Worm (Caenorhabditis elegans) whole organism, L1 larva: ENCODE data around the gene srw-55.
"Not testable (repeated sequence)": the region's sequence is repeated elsewhere in the genome, so short reads cannot be mapped to it uniquely, and the experiment has no call there.

Experiments
- C04F5.9 ChIP-seq: sonication (generic microtip); optimal IDR thresholded peaks from 2 replicates; lab custom pipeline; 2016; ENCODE audit warnings: missing genetic modification characterization, missing compliant biosample characterization
- C34B4.2 ChIP-seq: sonication (generic microtip); optimal IDR thresholded peaks from 2 replicates; lab custom pipeline; 2017; ENCODE audit warnings: mild to moderate bottlenecking, missing genetic modification characterization, missing compliant biosample characterization
- F16B12.6 ChIP-seq: fragments of 150-350 bp; optimal IDR thresholded peaks from 2 replicates; lab custom pipeline; 2014; ENCODE audit warnings: missing biosample characterization, missing genetic modification characterization
- aha-1 ChIP-seq: fragments of 150-350 bp; optimal IDR thresholded peaks from 2 replicates; lab custom pipeline; 2014; ENCODE audit warnings: missing biosample characterization, missing genetic modification characterization
- ama-1 ChIP-seq: fragments of 150-350 bp; optimal IDR thresholded peaks from 2 replicates; lab custom pipeline; 2014
- ceh-88 ChIP-seq: fragments of 200-800 bp; sonication (Bioruptor generic); IDR thresholded peaks from 2 replicates; pipeline ENCODE4 v1.3.6; 2022; ENCODE audit warnings: missing genetic modification characterization, missing compliant biosample characterization
- efl-1 ChIP-seq, 4 experiments: fragments of 150-350 bp; optimal IDR thresholded peaks in 3 of 4; peaks in 1 of 4; 1 replicate in 1 of 4; 2 replicates in 3 of 4; lab custom pipeline; 2014; ENCODE audit warnings: missing biosample characterization in 2 of 4, missing genetic modification characterization in 2 of 4, missing genetic modification reagents in 2 of 4
- efl-3 ChIP-seq: fragments of 200-800 bp; sonication (Bioruptor generic); optimal IDR thresholded peaks from 2 replicates; lab custom pipeline; 2018; ENCODE audit warnings: mild to moderate bottlenecking, missing genetic modification characterization, missing compliant biosample characterization
- egl-27 ChIP-seq, 2 experiments: fragments of 150-350 bp in 1 of 2; sonication (generic microtip); optimal IDR thresholded peaks; 3 replicates each; lab custom pipeline; 2017 to 2018; ENCODE audit warnings: missing biosample characterization in 2 of 2, missing genetic modification characterization in 2 of 2, missing genetic modification reagents in 2 of 2
- elt-2 ChIP-seq: sonication (generic microtip); optimal IDR thresholded peaks from 2 replicates; lab custom pipeline; 2016; ENCODE audit warnings: missing genetic modification characterization, mild to moderate bottlenecking, inconsistent platforms, missing compliant biosample characterization, missing genetic modification reagents
- elt-3 ChIP-seq, 6 experiments: fragments of 150-350 bp in 1 of 6; sonication (generic microtip); optimal IDR thresholded peaks; 2 replicates each; lab custom pipeline; 2017 to 2018; ENCODE audit warnings: missing biosample characterization in 6 of 6, missing genetic modification characterization in 6 of 6, inconsistent platforms in 1 of 6
- ets-5 ChIP-seq: fragments of 200-800 bp; sonication (Bioruptor generic); IDR thresholded peaks from 2 replicates; pipeline ENCODE4 v1.3.6; 2022; ENCODE audit warnings: missing genetic modification characterization, missing compliant biosample characterization
- fkh-10 ChIP-seq: sonication (generic microtip); optimal IDR thresholded peaks from 2 replicates; lab custom pipeline; 2017; ENCODE audit warnings: missing biosample characterization, missing genetic modification reagents, missing genetic modification characterization
- grh-1 ChIP-seq: fragments of 200-800 bp; sonication (Bioruptor generic); IDR thresholded peaks from 2 replicates; pipeline ENCODE4 v1.3.6; 2022; ENCODE audit warnings: missing genetic modification reagents, missing genetic modification characterization, missing compliant biosample characterization
- lin-13 ChIP-seq: fragments of 150-350 bp; optimal IDR thresholded peaks from 2 replicates; lab custom pipeline; 2014; ENCODE audit warnings: missing biosample characterization, missing genetic modification reagents, missing genetic modification characterization
- lin-15B ChIP-seq: fragments of 150-350 bp; sonication (generic microtip); optimal IDR thresholded peaks from 3 replicates; lab custom pipeline; 2014; ENCODE audit warnings: missing biosample characterization, missing genetic modification characterization
- lin-39 ChIP-seq: fragments of 150-350 bp; optimal IDR thresholded peaks from 2 replicates; lab custom pipeline; 2014; ENCODE audit warnings: missing biosample characterization, missing genetic modification reagents, missing genetic modification characterization
- mdl-1 ChIP-seq, 2 experiments: fragments of 150-350 bp; optimal IDR thresholded peaks; 2 replicates each; lab custom pipeline; 2014 to 2017; ENCODE audit warnings: missing biosample characterization in 2 of 2, missing genetic modification characterization in 2 of 2, inconsistent platforms in 1 of 2
- nhr-11 ChIP-seq: fragments of 150-350 bp; optimal IDR thresholded peaks from 2 replicates; lab custom pipeline; 2014; ENCODE audit warnings: missing biosample characterization, missing genetic modification characterization
- nhr-12 ChIP-seq: sonication (generic microtip); optimal IDR thresholded peaks from 2 replicates; lab custom pipeline; 2017; ENCODE audit warnings: missing biosample characterization, missing genetic modification characterization
- nhr-237 ChIP-seq: fragments of 150-350 bp; optimal IDR thresholded peaks from 2 replicates; lab custom pipeline; 2014; ENCODE audit warnings: missing biosample characterization, missing genetic modification characterization
- nhr-47 ChIP-seq: sonication (generic microtip); optimal IDR thresholded peaks from 2 replicates; lab custom pipeline; 2016; ENCODE audit warnings: mild to moderate bottlenecking, missing genetic modification characterization, moderate library complexity, missing compliant biosample characterization
- nhr-76 ChIP-seq: sonication (generic microtip); optimal IDR thresholded peaks from 2 replicates; lab custom pipeline; 2017; ENCODE audit warnings: missing biosample characterization, missing genetic modification characterization
- nhr-77 ChIP-seq: fragments of 150-350 bp; optimal IDR thresholded peaks from 2 replicates; lab custom pipeline; 2014; ENCODE audit warnings: missing biosample characterization, missing genetic modification characterization
- nhr-84 ChIP-seq: sonication (generic microtip); optimal IDR thresholded peaks from 2 replicates; lab custom pipeline; 2017; ENCODE audit warnings: missing biosample characterization, missing genetic modification characterization
- nhr-85 ChIP-seq: sonication (generic microtip); peaks from one replicate; lab custom pipeline; 2016; ENCODE audit warnings: missing genetic modification characterization, inconsistent platforms, missing compliant biosample characterization
- pqm-1 ChIP-seq: sonication (generic microtip); optimal IDR thresholded peaks from 3 replicates; lab custom pipeline; 2017; ENCODE audit warnings: missing biosample characterization, missing genetic modification characterization
- rnt-1 ChIP-seq: sonication (generic microtip); optimal IDR thresholded peaks from 2 replicates; lab custom pipeline; 2016; ENCODE audit warnings: mild to moderate bottlenecking, missing genetic modification characterization, moderate library complexity, missing compliant biosample characterization
- snpc-4 ChIP-seq: fragments of 150-350 bp; optimal IDR thresholded peaks from 2 replicates; lab custom pipeline; 2014; ENCODE audit warnings: missing biosample characterization, missing genetic modification characterization
- sptf-1 ChIP-seq: fragments of 150-350 bp; optimal IDR thresholded peaks from 2 replicates; lab custom pipeline; 2014; ENCODE audit warnings: missing biosample characterization, missing genetic modification characterization
- tlp-1 ChIP-seq: fragments of 150-350 bp; optimal IDR thresholded peaks from 2 replicates; lab custom pipeline; 2014; ENCODE audit warnings: missing biosample characterization, missing genetic modification characterization
- unc-62 ChIP-seq: fragments of 150-350 bp; optimal IDR thresholded peaks from 2 replicates; lab custom pipeline; 2014; ENCODE audit warnings: missing biosample characterization, missing genetic modification reagents, missing genetic modification characterization
- unc-98 ChIP-seq: fragments of 200-800 bp; sonication (Bioruptor generic); IDR thresholded peaks from 2 replicates; pipeline ENCODE4 v1.3.6; 2022; ENCODE audit warnings: missing genetic modification characterization, missing compliant biosample characterization
- zip-4 ChIP-seq: fragments of 200-800 bp; sonication (Bioruptor generic); optimal IDR thresholded peaks from 2 replicates; lab custom pipeline; 2018; ENCODE audit warnings: mild to moderate bottlenecking, missing genetic modification characterization, moderate library complexity, missing compliant biosample characterization
- ztf-11 ChIP-seq, 2 experiments: sonication (generic microtip); optimal IDR thresholded peaks; 2 replicates each; lab custom pipeline; 2016 to 2017; ENCODE audit warnings: missing genetic modification characterization in 2 of 2, missing biosample characterization in 1 of 2, missing compliant biosample characterization in 1 of 2
- ztf-4 ChIP-seq: fragments of 150-350 bp; optimal IDR thresholded peaks from 2 replicates; lab custom pipeline; 2014; ENCODE audit warnings: missing biosample characterization, missing genetic modification characterization

The srw-55 gene

DNA sequence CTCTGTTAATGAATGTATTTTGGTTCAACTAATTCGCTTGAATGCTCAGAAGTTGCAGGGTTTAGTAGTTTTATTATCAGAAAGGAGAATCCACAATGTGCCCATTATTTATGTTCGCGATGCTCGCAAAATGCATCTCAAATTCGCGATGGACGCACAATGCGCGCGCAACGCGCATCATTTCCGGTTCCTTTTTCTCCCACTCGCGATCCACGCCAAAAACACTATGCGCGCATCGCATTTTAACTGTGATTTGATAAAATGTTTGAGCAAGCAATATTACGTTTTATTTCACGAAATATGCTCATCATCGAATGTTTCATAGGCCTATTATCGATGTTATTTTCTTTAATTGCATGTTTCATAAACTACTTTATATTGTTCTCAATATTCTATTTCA, 10.3 kb downstream of the srw-55 start, which contains the start of gene srbc-77:
srbc-77 (plus strand) TSS at position 301 of the 400 bp plus-strand sequence.
- TF ChIP-seq nhr-12 (tag; lab: Kevin White, UChicago); efl-3; egl-27 (tag; optimal IDR thresholded peaks at IDR 0.05; lab: Kevin White, UChicago): not testable (repeated sequence)

DNA sequence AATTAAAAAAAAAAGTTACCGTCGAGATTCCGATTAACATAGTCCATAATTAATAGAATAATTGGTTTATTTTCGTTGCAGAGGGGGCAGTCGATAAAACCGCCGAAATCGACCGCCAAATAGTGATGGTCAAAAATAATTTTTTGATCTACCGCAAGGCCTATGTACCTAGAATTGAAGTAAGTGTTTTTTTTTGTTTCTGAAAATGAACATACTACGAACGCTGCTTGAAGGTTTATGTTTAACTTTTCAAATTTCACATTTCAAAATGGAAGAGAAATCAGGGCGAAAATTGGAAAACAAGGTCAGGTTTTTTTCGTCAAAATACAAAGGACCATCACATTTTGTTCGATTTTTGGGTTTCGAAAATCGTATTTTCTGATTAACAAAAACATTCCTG, 11.8 kb downstream of the srw-55 start, which contains the start of gene pzf-1:
pzf-1 (minus strand) TSS at position 101 of the 400 bp plus-strand sequence.
- no peak for TF ChIP-seq mdl-1 (tag; optimal IDR thresholded peaks at IDR 0.05; lab: Kevin White, UChicago)
- TF ChIP-seq ama-1 (lab: Kevin White, UChicago) = no peak
- TF ChIP-seq elt-3 (tag; optimal IDR thresholded peaks at IDR 0.05; lab: Kevin White, UChicago) = no peak
- no peak for TF ChIP-seq aha-1 (tag; lab: Kevin White, UChicago)
- TF ChIP-seq nhr-76 = no peak

DNA sequence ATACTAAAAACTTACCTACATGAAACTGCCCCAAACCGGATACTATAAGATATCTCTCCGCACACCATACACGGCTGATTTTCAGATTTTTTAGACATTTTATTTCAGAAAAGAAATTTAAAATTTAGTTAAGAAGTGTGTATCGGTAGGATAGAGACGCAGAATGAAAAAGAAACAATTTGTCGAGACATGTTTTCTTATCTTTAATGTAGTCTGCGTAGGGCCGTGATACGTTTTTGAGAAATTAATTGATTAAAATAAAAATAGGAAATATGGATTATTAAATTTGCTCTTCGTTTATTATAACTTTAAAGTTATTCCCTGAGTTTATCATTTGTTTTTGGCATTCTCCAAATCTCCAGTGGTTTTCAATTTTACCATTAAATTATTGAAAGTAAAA, 15.8 kb downstream of the srw-55 start, which contains the start of gene nhr-108:
nhr-108 (minus strand) TSS at position 166 of the 400 bp plus-strand sequence.
- TF ChIP-seq ets-5 (GFP tag; lab: Robert Waterston, UW) (no peak), efl-1 (optimal IDR thresholded peaks at IDR 0.05; lab: Kevin White, UChicago) (no peak), efl-1 (GFP tag; optimal IDR thresholded peaks at IDR 0.05 in 1 of 2; lab: Kevin White, UChicago) (peak in 1 of 2 experiments; percentile 85), ceh-88 (GFP tag; lab: Robert Waterston, UW) (no peak), unc-62 (no peak), nhr-77 (no peak), rnt-1 (no peak), elt-2 (tag; lab: Kevin White, UChicago) (peak; percentile 22), nhr-47 (tag; lab: Kevin White, UChicago) (no peak)
- TF ChIP-seq, all 84 proteins: peak for 2

DNA sequence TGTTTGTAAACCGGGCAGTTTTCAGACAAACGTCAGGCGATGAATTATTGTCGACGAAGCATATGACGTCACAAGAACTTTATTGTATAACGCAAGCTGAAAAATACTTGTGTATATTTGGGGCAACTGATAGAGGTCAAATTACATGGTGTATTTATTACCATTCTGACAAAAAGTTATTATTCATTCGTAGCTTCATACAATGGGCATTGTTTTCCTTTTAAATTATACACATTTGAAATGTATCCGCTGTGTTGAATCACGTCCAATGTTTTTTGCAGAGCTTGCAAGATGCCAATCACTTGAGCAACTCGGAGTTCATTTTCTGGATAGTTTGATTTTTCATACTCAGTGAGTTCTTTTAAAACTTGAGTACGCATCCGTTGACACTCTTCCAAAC, 17.2 kb downstream of the srw-55 start, which contains the start of gene F35E8.13:
F35E8.13 (plus strand) TSS at position 301 of the 400 bp plus-strand sequence.
- no peak for TF ChIP-seq lin-39 (tag; lab: Kevin White, UChicago)
- TF ChIP-seq snpc-4 (tag; lab: Kevin White, UChicago) = no peak
- TF ChIP-seq nhr-84 = no peak
- TF ChIP-seq nhr-85 (tag; lab: Kevin White, UChicago) = no peak
- no peak for TF ChIP-seq unc-98 (GFP tag; lab: Robert Waterston, UW)
- TF ChIP-seq nhr-11 (tag; lab: Kevin White, UChicago) = no peak
- no peak for TF ChIP-seq lin-15B (tag; lab: Kevin White, UChicago)
- TF ChIP-seq fkh-10 (GFP tag; lab: Kevin White, UChicago) = no peak
- TF ChIP-seq sptf-1 (tag; lab: Kevin White, UChicago) = no peak
- no peak for TF ChIP-seq C34B4.2 (tag; lab: Kevin White, UChicago)
- no peak for TF ChIP-seq ceh-88 (GFP tag; lab: Robert Waterston, UW)
- TF ChIP-seq grh-1 (GFP tag; lab: Robert Waterston, UW) = no peak

DNA sequence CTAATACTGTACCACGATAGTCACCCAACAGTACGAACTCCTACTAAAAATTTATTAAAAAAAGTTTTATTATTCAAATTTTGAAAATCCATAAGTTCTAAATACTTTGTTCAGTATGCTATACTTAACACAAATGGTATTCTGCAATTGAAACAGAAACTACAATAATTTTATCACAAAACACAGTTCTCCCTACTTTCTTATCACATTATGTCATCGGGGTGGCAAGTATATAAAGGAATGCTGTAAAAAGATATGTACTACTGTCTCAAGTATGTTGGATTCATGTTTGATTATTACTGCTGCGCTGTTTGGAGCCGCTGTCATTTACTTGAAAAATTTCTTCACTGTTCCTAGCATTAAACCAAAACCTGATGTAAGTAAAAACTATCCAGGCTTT, 19.1 kb downstream of the srw-55 start, which contains the start of gene cdr-1:
cdr-1 (plus strand) TSS at position 208 of the 400 bp plus-strand sequence.
- TF ChIP-seq elt-3 (tag; optimal IDR thresholded peaks at IDR 0.05; lab: Kevin White, UChicago) = peak in 1 of 6 experiments; percentile 11
- no peak for TF ChIP-seq aha-1 (tag; lab: Kevin White, UChicago)

ce11 chrV:15920273-15920672, 19.9 kb downstream of the srw-55 start, which contains the start of gene F35E8.10:
F35E8.10 (minus strand) TSS chrV:15920373.
- TF ChIP-seq mdl-1 (tag; optimal IDR thresholded peaks at IDR 0.05; lab: Kevin White, UChicago) (no peak), F16B12.6 (no peak), ceh-88 (GFP tag; lab: Robert Waterston, UW) (no peak), nhr-237 (no peak)

- TF ChIP-seq F16B12.6 = no peak
- TF ChIP-seq tlp-1 (tag; lab: Kevin White, UChicago) = no peak
- no peak for TF ChIP-seq C04F5.9 (tag; lab: Kevin White, UChicago)
- no peak for TF ChIP-seq ztf-4 (tag; lab: Kevin White, UChicago)
- TF ChIP-seq lin-13 (GFP tag; lab: Kevin White, UChicago) = no peak
- no peak for TF ChIP-seq pqm-1
- TF ChIP-seq unc-62 = no peak
- TF ChIP-seq ztf-11 (tag; optimal IDR thresholded peaks at IDR 0.05; lab: Kevin White, UChicago) = no peak
- TF ChIP-seq zip-4 (GFP tag; lab: Kevin White, UChicago) = no peak
- TF ChIP-seq nhr-85 (tag; lab: Kevin White, UChicago) = no peak
These were observed 22.7 kb downstream of the srw-55 start, which contains the start of gene F35E8.9 for ce11 chrV:15917458-15917857. F35E8.9 (minus strand) TSS chrV:15917558.
